Worm (Caenorhabditis elegans) whole organism, L4 larva: Measurements from ENCODE around the gene Y22D7AL.4.

Experiments used
- aly-2 ChIP-seq: sonication (generic microtip); optimal IDR thresholded peaks from 2 replicates; lab custom pipeline; 2018; ENCODE audit warnings: missing biosample characterization, missing genetic modification characterization
- ama-1 ChIP-seq: fragments of 150-350 bp; optimal IDR thresholded peaks from 2 replicates; lab custom pipeline; 2014; ENCODE audit warnings: inconsistent platforms, mixed read lengths
- arid-1 ChIP-seq: fragments of 200-800 bp; sonication (Bioruptor generic); conservative IDR thresholded peaks from 2 replicates; pipeline ENCODE4 v1.3.6; 2022; ENCODE audit warnings: missing genetic modification reagents, missing genetic modification characterization, missing compliant biosample characterization
- dve-1 ChIP-seq: sonication (generic microtip); optimal IDR thresholded peaks from 2 replicates; lab custom pipeline; 2017; ENCODE audit warnings: antibody characterized with exemption, mild to moderate bottlenecking, missing genetic modification characterization, missing compliant biosample characterization; ENCODE audit not compliant: insufficient read depth
- mdl-1 ChIP-seq, 2 experiments: fragments of 150-350 bp in 1 of 2; sonication (generic microtip) in 1 of 2; optimal IDR thresholded peaks; 2 replicates each; lab custom pipeline; 2014 to 2017; ENCODE audit warnings: missing biosample characterization in 2 of 2, missing genetic modification characterization in 2 of 2
- mep-1 ChIP-seq: fragments of 150-350 bp; sonication (generic microtip); optimal IDR thresholded peaks from 3 replicates; lab custom pipeline; 2014; ENCODE audit warnings: missing biosample characterization, missing genetic modification characterization
- nhr-11 ChIP-seq: fragments of 150-350 bp; optimal IDR thresholded peaks from 2 replicates; lab custom pipeline; 2014; ENCODE audit warnings: missing biosample characterization, missing genetic modification characterization
- nhr-76 ChIP-seq: fragments of 150-350 bp; optimal IDR thresholded peaks from 2 replicates; lab custom pipeline; 2014; ENCODE audit warnings: missing biosample characterization, missing genetic modification characterization
- pha-4 ChIP-seq, 2 experiments: fragments of 150-350 bp in 1 of 2; fragments of 200-800 bp in 1 of 2; sonication (Bioruptor generic) in 1 of 2; IDR thresholded peaks in 1 of 2; optimal IDR thresholded peaks in 1 of 2; 2 replicates each; pipeline versions ENCODE4 v1.3.6 to Lab custom; 2014 to 2022; ENCODE audit warnings: missing genetic modification characterization in 2 of 2, missing genetic modification reagents in 2 of 2, missing biosample characterization in 1 of 2, missing compliant biosample characterization in 1 of 2
- unc-39 ChIP-seq: sonication (generic microtip); optimal IDR thresholded peaks from 2 replicates; lab custom pipeline; 2017; ENCODE audit warnings: missing biosample characterization, missing genetic modification characterization
- unc-62 ChIP-seq, 3 experiments: fragments of 150-350 bp in 1 of 3; sonication (generic microtip); optimal IDR thresholded peaks in 2 of 3; peaks in 1 of 3; 1 replicate in 1 of 3; 2 replicates in 2 of 3; lab custom pipeline; 2014 to 2017; ENCODE audit warnings: missing biosample characterization in 3 of 3, missing genetic modification characterization in 3 of 3, missing genetic modification reagents in 3 of 3, missing genotype in 1 of 3
- zag-1 ChIP-seq: fragments of 150-350 bp; optimal IDR thresholded peaks from 2 replicates; lab custom pipeline; 2014; ENCODE audit warnings: missing biosample characterization, missing genetic modification characterization
- ztf-11 ChIP-seq: fragments of 150-350 bp; optimal IDR thresholded peaks from 2 replicates; lab custom pipeline; 2014; ENCODE audit warnings: missing biosample characterization, missing genetic modification characterization

DNA sequence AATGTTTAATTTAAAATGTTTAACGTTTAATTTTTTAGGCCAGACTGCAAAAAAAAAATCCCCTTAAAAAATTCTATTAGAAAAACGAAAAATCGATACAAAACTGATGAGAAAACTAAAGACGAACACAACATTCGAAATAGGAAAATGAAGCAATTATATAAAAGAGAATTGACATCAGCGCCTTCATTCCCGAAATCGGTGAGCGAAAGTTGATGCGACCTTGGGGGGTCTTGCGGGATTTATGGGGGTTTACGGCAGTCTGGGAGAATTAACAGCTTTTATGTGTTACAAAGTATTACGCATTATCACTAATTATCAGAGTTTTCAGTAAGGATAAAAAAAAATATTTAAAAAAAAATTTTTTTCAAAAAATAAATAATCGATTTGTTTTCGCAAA lies 12.0 kb upstream of the Y22D7AL.4 start:
- TF ChIP-seq aly-2 (tag; lab: Kevin White, UChicago) (no peak), ztf-11 (no peak), unc-62 (GFP tag; optimal IDR thresholded peaks at IDR 0.05 in 1 of 2; lab: Kevin White, UChicago) (no peak), unc-62 (tag; optimal IDR thresholded peaks at IDR 0.05; lab: Kevin White, UChicago) (no peak), nhr-11 (tag; lab: Kevin White, UChicago) (no peak), ama-1 (lab: Kevin White, UChicago) (no peak), zag-1 (tag; lab: Kevin White, UChicago) (no peak), pha-4 (GFP tag; IDR thresholded peaks at IDR 0.05; lab: Robert Waterston, UW) (no peak), pha-4 (tag; optimal IDR thresholded peaks at IDR 0.05; lab: Kevin White, UChicago) (no peak), mdl-1 (tag; optimal IDR thresholded peaks at IDR 0.05; lab: Kevin White, UChicago) (no peak), nhr-76 (no peak), unc-39 (tag; lab: Kevin White, UChicago) (no peak), dve-1 (no peak), arid-1 (GFP tag; lab: Robert Waterston, UW) (no peak), mep-1 (tag; lab: Kevin White, UChicago) (no peak)
